Worm (Caenorhabditis elegans): ENCODE measurements around the gene F08D12.2.

DNA sequence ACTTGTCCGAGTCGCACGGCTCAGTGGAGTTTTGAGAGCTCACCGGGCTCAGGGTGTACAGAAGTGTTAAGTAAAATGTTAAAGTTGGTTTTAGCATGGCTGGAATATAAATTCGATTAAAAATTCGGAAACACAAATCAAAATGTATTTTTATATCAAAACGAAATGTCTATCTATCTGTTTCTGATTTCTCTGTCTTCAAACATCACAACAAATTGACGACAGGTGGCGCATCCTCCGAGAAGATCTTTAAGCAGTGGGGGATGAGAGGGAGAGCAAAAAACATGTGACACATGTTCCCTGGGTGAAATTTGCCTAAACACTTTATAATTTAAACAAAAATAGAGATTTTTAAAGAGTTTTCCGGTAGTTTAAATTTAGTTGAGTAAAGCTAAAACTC lies 12.4 kb upstream of the F08D12.2 start, which contains the start of gene F08D12.7:
- TF ChIP-seq unc-62 (GFP tag; optimal IDR thresholded peaks at IDR 0.05) (no peak), ces-1 (GFP tag; optimal IDR thresholded peaks at IDR 0.05) (no peak), mep-1 (tag; optimal IDR thresholded peaks at IDR 0.05) (no peak), snpc-4 (tag; optimal IDR thresholded peaks at IDR 0.05) (no peak), unc-39 (tag; optimal IDR thresholded peaks at IDR 0.05) (no peak), nhr-76 (tag; optimal IDR thresholded peaks at IDR 0.05) (no peak), ztf-11 (tag; optimal IDR thresholded peaks at IDR 0.05) (no peak), cnd-1 (tag; optimal IDR thresholded peaks at IDR 0.05) (no peak), nhr-237 (tag; optimal IDR thresholded peaks at IDR 0.05) (no peak), ceh-83 (GFP tag; optimal IDR thresholded peaks at IDR 0.05) (no peak), nhr-12 (tag; optimal IDR thresholded peaks at IDR 0.05) (no peak), lsy-2 (tag; optimal IDR thresholded peaks at IDR 0.05) (no peak)

Data from whole organism, mixed stage, embryonic.